Worm (Caenorhabditis elegans): ENCODE data around the gene Y66D12A.30.

The Y66D12A.30 gene

DNA sequence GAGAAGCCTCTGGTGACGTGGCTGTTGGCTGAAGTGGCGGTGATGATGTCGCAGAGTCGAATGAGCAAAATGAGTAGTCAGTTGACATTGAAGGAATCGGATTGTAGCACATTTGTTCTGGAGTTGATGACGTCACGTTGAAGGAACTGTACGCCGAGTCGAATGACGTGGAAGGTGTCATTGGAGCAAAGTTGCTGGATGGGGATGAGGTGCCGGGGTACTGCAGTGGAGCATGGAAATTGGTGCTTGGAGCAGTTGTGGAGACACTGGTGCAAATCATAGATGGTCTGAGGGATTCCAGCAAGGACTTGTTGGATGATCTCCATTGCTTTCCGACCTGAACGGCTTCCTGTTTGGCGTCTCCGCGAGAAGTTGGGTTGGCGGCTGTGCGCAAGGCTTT lies 23.8 kb downstream of the Y66D12A.30 start:
- TF ChIP-seq nhr-23 (tag; optimal IDR thresholded peaks at IDR 0.05), result no peak
- no peak for TF ChIP-seq ztf-1 (GFP tag; conservative IDR thresholded peaks at IDR 0.05)
- no peak for TF ChIP-seq skn-1 (tag; optimal IDR thresholded peaks at IDR 0.05)
- TF ChIP-seq ceh-82 (tag; optimal IDR thresholded peaks at IDR 0.05), result no peak
- no peak for TF ChIP-seq nhr-25 (tag; optimal IDR thresholded peaks at IDR 0.05)
- TF ChIP-seq peb-1 (tag; optimal IDR thresholded peaks at IDR 0.05), result no peak

DNA sequence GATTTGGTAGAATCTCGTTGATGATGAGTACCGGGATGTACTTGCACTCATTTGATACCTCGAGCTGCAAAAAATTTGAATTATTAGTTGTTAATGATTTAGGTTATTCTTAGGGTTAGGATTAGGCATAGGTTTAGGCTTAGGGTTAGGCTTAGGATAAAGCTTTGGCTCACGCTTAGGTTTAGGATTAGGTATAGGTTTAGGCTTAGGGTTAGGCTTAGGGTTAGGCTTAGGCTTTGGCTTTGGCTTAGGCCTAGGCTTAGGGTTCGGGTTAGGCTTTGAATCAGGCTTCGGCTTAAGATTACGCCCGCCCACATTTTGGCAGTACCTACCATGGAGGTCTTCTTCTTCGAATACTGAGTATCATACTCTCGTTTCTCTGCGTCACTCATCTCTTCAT lies 25.3 kb downstream of the Y66D12A.30 start:
- TF ChIP-seq unc-62 (GFP tag; optimal IDR thresholded peaks at IDR 0.05) (no peak), nhr-11 (tag; optimal IDR thresholded peaks at IDR 0.05) (no peak), nhr-77 (tag; optimal IDR thresholded peaks at IDR 0.05) (no peak), lin-13 (GFP tag; optimal IDR thresholded peaks at IDR 0.05) (no peak), nhr-6 (tag; optimal IDR thresholded peaks at IDR 0.05) (no peak), Y55F3AM.14 (GFP tag; optimal IDR thresholded peaks at IDR 0.05) (no peak), lin-11 (tag; optimal IDR thresholded peaks at IDR 0.05) (no peak), aly-2 (tag; optimal IDR thresholded peaks at IDR 0.05) (no peak), sem-4 (tag; optimal IDR thresholded peaks at IDR 0.05) (no peak), alr-1 (tag; optimal IDR thresholded peaks at IDR 0.05) (no peak), ceh-82 (tag; optimal IDR thresholded peaks at IDR 0.05) (no peak), elt-3 (tag; optimal IDR thresholded peaks at IDR 0.05) (no peak), mdl-1 (tag; optimal IDR thresholded peaks at IDR 0.05) (no peak), ztf-4 (tag; optimal IDR thresholded peaks at IDR 0.05) (no peak), F13H6.1 (tag; optimal IDR thresholded peaks at IDR 0.05) (no peak), nhr-23 (tag; optimal IDR thresholded peaks at IDR 0.05) (no peak)

DNA sequence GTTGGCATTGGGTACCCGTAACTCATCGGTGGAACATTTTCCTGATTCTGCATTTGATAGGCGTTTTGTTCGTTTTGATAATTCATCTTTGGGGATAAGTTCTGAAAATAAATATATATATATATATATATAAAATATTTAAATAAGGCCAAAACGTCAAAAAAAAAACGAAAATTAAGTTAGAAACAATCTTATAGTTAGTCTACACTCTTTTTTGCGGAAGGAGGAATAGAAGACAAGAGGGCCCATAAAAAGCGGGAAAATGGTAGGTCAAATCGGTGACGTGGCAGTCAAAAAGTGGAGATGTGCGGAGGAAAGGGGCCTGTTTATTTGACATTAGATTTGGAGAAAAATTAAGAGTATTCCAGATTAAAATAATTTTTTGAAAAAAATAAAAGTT lies 27.1 kb downstream of the Y66D12A.30 start, which contains the start of gene tbx-33:
Gene tbx-33, minus strand, starts transcription at position 101 of the 400 bp plus-strand sequence.
- TF ChIP-seq sma-3 (GFP tag; optimal IDR thresholded peaks at IDR 0.05) (no peak), C34F6.9 (tag; optimal IDR thresholded peaks at IDR 0.05) (no peak), unc-62 (GFP tag; optimal IDR thresholded peaks at IDR 0.05) (no peak), ceh-16 (tag; optimal IDR thresholded peaks at IDR 0.05) (no peak), nhr-21 (tag; optimal IDR thresholded peaks at IDR 0.05) (no peak), crh-2 (tag; optimal IDR thresholded peaks at IDR 0.05) (no peak), ztf-1 (GFP tag; conservative IDR thresholded peaks at IDR 0.05) (no peak), lin-39 (tag; optimal IDR thresholded peaks at IDR 0.05) (no peak)

DNA sequence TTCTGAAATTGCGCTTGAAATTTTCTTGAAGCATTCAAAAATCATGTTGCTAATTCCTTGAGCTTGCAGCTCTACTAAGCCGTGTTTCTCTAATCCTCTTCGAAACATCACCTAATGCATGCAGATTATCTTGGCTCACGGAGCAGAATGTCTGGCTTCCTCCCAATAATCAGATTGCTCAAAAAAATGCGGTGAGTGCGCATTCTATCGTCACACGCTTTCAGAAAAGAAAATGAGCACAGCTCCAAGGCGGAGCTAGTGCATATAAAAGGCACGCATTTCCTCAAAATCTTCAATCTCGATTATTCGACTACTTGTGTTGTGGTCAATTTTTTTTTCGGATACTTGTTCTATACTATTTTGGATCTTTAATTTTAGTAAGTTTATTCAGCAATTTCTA lies 31.7 kb downstream of the Y66D12A.30 start:
- TF ChIP-seq ztf-11 (tag; optimal IDR thresholded peaks at IDR 0.05), result no peak
- TF ChIP-seq nhr-77 (tag; optimal IDR thresholded peaks at IDR 0.05), result no peak
- TF ChIP-seq F13H6.1 (tag; optimal IDR thresholded peaks at IDR 0.05), result no peak
- TF ChIP-seq nhr-129 (tag; optimal IDR thresholded peaks at IDR 0.05), result peak; percentile 44
- no peak for TF ChIP-seq lin-39 (tag; optimal IDR thresholded peaks at IDR 0.05)
- no peak for TF ChIP-seq nhr-237 (tag; optimal IDR thresholded peaks at IDR 0.05)
- TF ChIP-seq ama-1 (optimal IDR thresholded peaks at IDR 0.05), result peak; percentile 10
- no peak for TF ChIP-seq nhr-25 (tag; optimal IDR thresholded peaks at IDR 0.05)
- TF ChIP-seq elt-3 (tag; optimal IDR thresholded peaks at IDR 0.05), result no peak
- TF ChIP-seq nhr-10 (tag; optimal IDR thresholded peaks at IDR 0.05), result no peak
- no peak for TF ChIP-seq ZK546.5 (tag; optimal IDR thresholded peaks at IDR 0.05)
- no peak for TF ChIP-seq zag-1 (tag; optimal IDR thresholded peaks at IDR 0.05)
- TF ChIP-seq sem-4 (tag; optimal IDR thresholded peaks at IDR 0.05), result peak; percentile 63
- no peak for TF ChIP-seq mbf-1 (tag; optimal IDR thresholded peaks at IDR 0.05)
- TF ChIP-seq sma-3 (GFP tag; optimal IDR thresholded peaks at IDR 0.05), result no peak
- no peak for TF ChIP-seq mab-5 (tag; optimal IDR thresholded peaks at IDR 0.05)
- no peak for TF ChIP-seq ztf-1 (GFP tag; conservative IDR thresholded peaks at IDR 0.05)
- TF ChIP-seq nhr-6 (tag; optimal IDR thresholded peaks at IDR 0.05), result peak; percentile 3
- no peak for TF ChIP-seq lin-11 (tag; optimal IDR thresholded peaks at IDR 0.05)
- no peak for TF ChIP-seq alr-1 (tag; optimal IDR thresholded peaks at IDR 0.05)
- TF ChIP-seq C34F6.9 (tag; optimal IDR thresholded peaks at IDR 0.05), result peak; percentile 62
- TF ChIP-seq Y55F3AM.14 (GFP tag; optimal IDR thresholded peaks at IDR 0.05), result no peak
- TF ChIP-seq fos-1 (tag; optimal IDR thresholded peaks at IDR 0.05), result no peak
- TF ChIP-seq snpc-4 (tag; optimal IDR thresholded peaks at IDR 0.05), result no peak
- TF ChIP-seq nhr-12 (tag; optimal IDR thresholded peaks at IDR 0.05), result no peak
- TF ChIP-seq ceh-16 (tag; optimal IDR thresholded peaks at IDR 0.05), result no peak
- TF ChIP-seq blmp-1 (tag; optimal IDR thresholded peaks at IDR 0.05; ENCODE audit: insufficient read depth), result no peak
- no peak for TF ChIP-seq egl-27 (tag; optimal IDR thresholded peaks at IDR 0.05)
- no peak for TF ChIP-seq R02D3.7 (tag; optimal IDR thresholded peaks at IDR 0.05)
- no peak for TF ChIP-seq elt-1 (tag; optimal IDR thresholded peaks at IDR 0.05)
- peak; percentile 8 to 45 for TF ChIP-seq lsy-2 (tag; optimal IDR thresholded peaks at IDR 0.05)
- TF ChIP-seq gmeb-1 (tag; optimal IDR thresholded peaks at IDR 0.05), result no peak
- TF ChIP-seq ceh-82 (tag; optimal IDR thresholded peaks at IDR 0.05), result no peak
- TF ChIP-seq nhr-21 (tag; optimal IDR thresholded peaks at IDR 0.05), result no peak
- TF ChIP-seq peb-1 (tag; optimal IDR thresholded peaks at IDR 0.05), result no peak
- TF ChIP-seq unc-39 (tag; optimal IDR thresholded peaks at IDR 0.05), result no peak
- no peak for TF ChIP-seq nhr-11 (tag; optimal IDR thresholded peaks at IDR 0.05)
- no peak for TF ChIP-seq dmd-4 (tag; optimal IDR thresholded peaks at IDR 0.05)
- TF ChIP-seq nhr-23 (tag; optimal IDR thresholded peaks at IDR 0.05), result no peak
- no peak for TF ChIP-seq mdl-1 (tag; optimal IDR thresholded peaks at IDR 0.05)
- no peak for TF ChIP-seq skn-1 (tag; optimal IDR thresholded peaks at IDR 0.05)
- TF ChIP-seq unc-62 (GFP tag; optimal IDR thresholded peaks at IDR 0.05), result no peak
